Fruit fly (Drosophila melanogaster) whole organism, prepupa: ENCODE results near the gene RhoGAP68F.
A peak's percentile ranks its signal among the peaks of the same experiment; 100 is the strongest.

ENCODE experiments used
- Blimp-1 ChIP-seq: fragments of 200-800 bp; sonication (Bioruptor generic); optimal IDR thresholded peaks from 3 replicates; lab custom pipeline; 2017; ENCODE audit warnings: missing biosample characterization, missing genetic modification characterization, mild to moderate bottlenecking, moderate library complexity, missing genetic modification reagents
- CG10669 ChIP-seq: fragments of 200-800 bp; sonication (Bioruptor generic); optimal IDR thresholded peaks from 3 replicates; lab custom pipeline; 2018; ENCODE audit warnings: missing biosample characterization, mild to moderate bottlenecking, missing genetic modification characterization, moderate library complexity
- CG11294 ChIP-seq: fragments of 200-800 bp; sonication (Bioruptor generic); IDR thresholded peaks from 2 replicates; pipeline ENCODE4 v1.3.6; 2022; ENCODE audit warnings: missing biosample characterization, missing genetic modification characterization
- CG11762 ChIP-seq: fragments of 200-800 bp; sonication (Bioruptor generic); optimal IDR thresholded peaks from 3 replicates; lab custom pipeline; 2016; ENCODE audit warnings: missing biosample characterization, missing genetic modification characterization; ENCODE audit not compliant: insufficient read depth
- CG11902 ChIP-seq: fragments of 200-800 bp; sonication (Bioruptor generic); optimal IDR thresholded peaks from 3 replicates; lab custom pipeline; 2016; ENCODE audit warnings: missing biosample characterization, missing genetic modification characterization
- CG16779 ChIP-seq: fragments of 200-800 bp; sonication (Bioruptor generic); optimal IDR thresholded peaks from 3 replicates; lab custom pipeline; 2017; ENCODE audit warnings: missing biosample characterization, mild to moderate bottlenecking, missing genetic modification characterization
- CG3032 ChIP-seq: fragments of 200-800 bp; optimal IDR thresholded peaks from 2 replicates; lab custom pipeline; 2019; ENCODE audit warnings: missing biosample characterization, mild to moderate bottlenecking, missing genetic modification characterization, moderate library complexity
- CG31627 ChIP-seq: fragments of 200-800 bp; sonication (Bioruptor generic); optimal IDR thresholded peaks from 3 replicates; lab custom pipeline; 2016; ENCODE audit warnings: missing biosample characterization, missing genetic modification characterization
- CG32006 ChIP-seq: fragments of 200-800 bp; sonication (Bioruptor generic); optimal IDR thresholded peaks from 3 replicates; lab custom pipeline; 2017; ENCODE audit warnings: missing biosample characterization, mild to moderate bottlenecking, missing genetic modification characterization
- CG34406 ChIP-seq: fragments of 200-800 bp; sonication (Bioruptor generic); optimal IDR thresholded peaks from 3 replicates; lab custom pipeline; 2016; ENCODE audit warnings: missing biosample characterization, missing genetic modification characterization
- CG3919 ChIP-seq: fragments of 200-800 bp; sonication (Bioruptor generic); optimal IDR thresholded peaks from 3 replicates; lab custom pipeline; 2016; ENCODE audit warnings: missing biosample characterization, missing genetic modification characterization
- CG4318 ChIP-seq: fragments of 200-800 bp; sonication (Bioruptor generic); optimal IDR thresholded peaks from 3 replicates; lab custom pipeline; 2017; ENCODE audit warnings: missing biosample characterization, mild to moderate bottlenecking, missing genetic modification characterization
- CG6163 ChIP-seq: fragments of 200-800 bp; sonication (Bioruptor generic); IDR thresholded peaks from 3 replicates; pipeline ENCODE4 v1.3.6; 2022; ENCODE audit warnings: missing biosample characterization, missing genetic modification characterization
- CG6276 ChIP-seq: fragments of 200-800 bp; sonication (Bioruptor generic); optimal IDR thresholded peaks from 2 replicates; lab custom pipeline; 2017; ENCODE audit warnings: missing biosample characterization, mild to moderate bottlenecking, missing genetic modification characterization
- CG6792 ChIP-seq: fragments of 200-800 bp; sonication (Bioruptor generic); optimal IDR thresholded peaks from 3 replicates; lab custom pipeline; 2016; ENCODE audit warnings: missing biosample characterization, missing genetic modification characterization
- CG6808 ChIP-seq: fragments of 200-800 bp; sonication (Bioruptor generic); optimal IDR thresholded peaks from 3 replicates; lab custom pipeline; 2017; ENCODE audit warnings: missing biosample characterization, missing genetic modification characterization, mild to moderate bottlenecking, moderate library complexity, missing genetic modification reagents
- CG6854 ChIP-seq: fragments of 200-800 bp; sonication (Bioruptor generic); optimal IDR thresholded peaks from 2 replicates; lab custom pipeline; 2017; ENCODE audit warnings: missing biosample characterization, mild to moderate bottlenecking, missing genetic modification characterization
- CG8119 ChIP-seq: fragments of 200-800 bp; sonication (Bioruptor generic); IDR thresholded peaks from 3 replicates; pipeline ENCODE4 v1.3.6; 2022; ENCODE audit warnings: missing biosample characterization, missing genetic modification characterization
- CG8632 ChIP-seq: fragments of 200-800 bp; sonication (Bioruptor generic); optimal IDR thresholded peaks from 3 replicates; lab custom pipeline; 2016; ENCODE audit warnings: missing biosample characterization, missing genetic modification characterization
- Eip75B ChIP-seq: fragments of 200-800 bp; sonication (Bioruptor generic); optimal IDR thresholded peaks from 3 replicates; lab custom pipeline; 2016; ENCODE audit warnings: missing biosample characterization, missing genetic modification characterization
- Eip78C ChIP-seq: fragments of 200-800 bp; sonication (Bioruptor generic); peaks from one replicate; lab custom pipeline; 2016; ENCODE audit warnings: missing biosample characterization, missing genetic modification characterization
- Eip93F ChIP-seq: fragments of 200-800 bp; sonication (Bioruptor generic); optimal IDR thresholded peaks from 2 replicates; lab custom pipeline; 2016; ENCODE audit warnings: missing biosample characterization, mild to moderate bottlenecking, missing genetic modification characterization
- Ets96B ChIP-seq: fragments of 200-800 bp; optimal IDR thresholded peaks from 2 replicates; lab custom pipeline; 2019; ENCODE audit warnings: missing biosample characterization, mild to moderate bottlenecking, missing genetic modification characterization, moderate library complexity
- Hr4 ChIP-seq: fragments of 200-800 bp; sonication (Bioruptor generic); optimal IDR thresholded peaks from 3 replicates; lab custom pipeline; 2016; ENCODE audit warnings: missing biosample characterization, missing genetic modification characterization
- Lpt ChIP-seq: fragments of 200-800 bp; sonication (Bioruptor generic); optimal IDR thresholded peaks from 3 replicates; lab custom pipeline; 2016; ENCODE audit warnings: missing biosample characterization, missing genetic modification characterization
- Met ChIP-seq: fragments of 200-800 bp; sonication (Bioruptor generic); optimal IDR thresholded peaks from 3 replicates; lab custom pipeline; 2016; ENCODE audit warnings: missing biosample characterization, missing genetic modification characterization
- Smox ChIP-seq: fragments of 200-800 bp; sonication (Bioruptor generic); optimal IDR thresholded peaks from 3 replicates; lab custom pipeline; 2016; ENCODE audit warnings: missing biosample characterization, missing genetic modification characterization
- Sox102F ChIP-seq: fragments of 200-800 bp; sonication (Bioruptor generic); optimal IDR thresholded peaks from 2 replicates; lab custom pipeline; 2016; ENCODE audit warnings: missing biosample characterization, mild to moderate bottlenecking, missing genetic modification characterization
- Sox14 ChIP-seq: fragments of 200-800 bp; sonication (Bioruptor generic); optimal IDR thresholded peaks from 3 replicates; lab custom pipeline; 2016; ENCODE audit warnings: missing biosample characterization, missing genetic modification characterization
- Sox15 ChIP-seq: fragments of 200-800 bp; sonication (Bioruptor generic); optimal IDR thresholded peaks from 3 replicates; lab custom pipeline; 2016; ENCODE audit warnings: missing biosample characterization, missing genetic modification characterization
- achi ChIP-seq: fragments of 200-800 bp; sonication (Bioruptor generic); optimal IDR thresholded peaks from 3 replicates; lab custom pipeline; 2016; ENCODE audit warnings: missing biosample characterization, missing genetic modification characterization
- acj6 ChIP-seq: fragments of 200-800 bp; sonication (Bioruptor generic); optimal IDR thresholded peaks from 3 replicates; lab custom pipeline; 2016; ENCODE audit warnings: missing biosample characterization, missing genetic modification characterization
- cyc ChIP-seq: fragments of 200-800 bp; sonication (Bioruptor generic); optimal IDR thresholded peaks from 3 replicates; lab custom pipeline; 2016; ENCODE audit warnings: missing biosample characterization, missing genetic modification characterization
- dac ChIP-seq: fragments of 200-800 bp; sonication (Bioruptor generic); optimal IDR thresholded peaks from 2 replicates; lab custom pipeline; 2017; ENCODE audit warnings: missing biosample characterization, mild to moderate bottlenecking, missing genetic modification characterization
- dsx ChIP-seq: fragments of 200-800 bp; optimal IDR thresholded peaks from 3 replicates; lab custom pipeline; 2019; ENCODE audit warnings: missing biosample characterization, mild to moderate bottlenecking, missing genetic modification characterization, moderate library complexity; ENCODE audit not compliant: poor library complexity, severe bottlenecking
- eg ChIP-seq: fragments of 200-800 bp; sonication (Bioruptor generic); IDR thresholded peaks from 3 replicates; pipeline ENCODE4 v1.3.6; 2022; ENCODE audit warnings: missing biosample characterization, missing genetic modification characterization
- esn ChIP-seq: fragments of 200-800 bp; sonication (Bioruptor generic); optimal IDR thresholded peaks from 2 replicates; lab custom pipeline; 2016; ENCODE audit warnings: missing biosample characterization, mild to moderate bottlenecking, missing genetic modification characterization, moderate library complexity
- fd59A ChIP-seq: fragments of 200-800 bp; sonication (Bioruptor generic); optimal IDR thresholded peaks from 2 replicates; lab custom pipeline; 2017; ENCODE audit warnings: missing biosample characterization, mild to moderate bottlenecking, missing genetic modification characterization, missing genetic modification reagents
- fd85E ChIP-seq: fragments of 200-800 bp; sonication (Bioruptor generic); optimal IDR thresholded peaks from 3 replicates; lab custom pipeline; 2016; ENCODE audit warnings: missing biosample characterization, missing genetic modification characterization
- fkh ChIP-seq: fragments of 200-800 bp; sonication (Bioruptor generic); optimal IDR thresholded peaks from 3 replicates; lab custom pipeline; 2017; ENCODE audit warnings: missing biosample characterization, mild to moderate bottlenecking, missing genetic modification characterization, moderate library complexity
- net ChIP-seq: fragments of 200-800 bp; sonication (Bioruptor generic); optimal IDR thresholded peaks from 3 replicates; lab custom pipeline; 2016; ENCODE audit warnings: missing biosample characterization, missing genetic modification characterization
- pdm3 ChIP-seq: fragments of 200-800 bp; sonication (Bioruptor generic); optimal IDR thresholded peaks from 3 replicates; lab custom pipeline; 2016; ENCODE audit warnings: missing biosample characterization, missing genetic modification characterization
- salr ChIP-seq, 2 experiments: fragments of 200-800 bp; sonication (Bioruptor generic); optimal IDR thresholded peaks; 3 replicates each; lab custom pipeline; 2016 to 2018; ENCODE audit warnings: missing biosample characterization in 2 of 2, missing genetic modification characterization in 2 of 2, mild to moderate bottlenecking in 1 of 2
- spab ChIP-seq: fragments of 200-800 bp; sonication (Bioruptor generic); optimal IDR thresholded peaks from 2 replicates; lab custom pipeline; 2017; ENCODE audit warnings: missing biosample characterization, mild to moderate bottlenecking, missing genetic modification characterization, missing genetic modification reagents
- ss ChIP-seq, 2 experiments: fragments of 200-800 bp; sonication (Bioruptor generic); optimal IDR thresholded peaks; 2 replicates in 1 of 2; 3 replicates in 1 of 2; lab custom pipeline; 2017 to 2018; ENCODE audit warnings: mild to moderate bottlenecking in 2 of 2, missing biosample characterization in 2 of 2, missing genetic modification characterization in 2 of 2, moderate library complexity in 1 of 2
- svp ChIP-seq: fragments of 200-800 bp; sonication (Bioruptor generic); peaks from one replicate; lab custom pipeline; 2016; ENCODE audit warnings: missing biosample characterization, missing genetic modification characterization
- topi ChIP-seq: fragments of 200-800 bp; sonication (Bioruptor generic); optimal IDR thresholded peaks from 3 replicates; lab custom pipeline; 2016; ENCODE audit warnings: missing biosample characterization, missing genetic modification characterization

RhoGAP68F gene

dm6 chr3L:12099329-12100031 lies 39.2 kb upstream of the RhoGAP68F start (continued):
- TF ChIP-seq CG6808 (GFP tag; lab: Kevin White, UChicago) (peak; percentile 61), Lpt (GFP tag; lab: Kevin White, UChicago) (no peak), CG16779 (tag; lab: Kevin White, UChicago) (no peak), Ets96B (tag; lab: Kevin White, UChicago) (peak; percentile 78), Hr4 (GFP tag; lab: Kevin White, UChicago) (no peak), dsx (peak; percentile 59), pdm3 (GFP tag; lab: Kevin White, UChicago) (no peak), CG10669 (peak; percentile 43)

DNA sequence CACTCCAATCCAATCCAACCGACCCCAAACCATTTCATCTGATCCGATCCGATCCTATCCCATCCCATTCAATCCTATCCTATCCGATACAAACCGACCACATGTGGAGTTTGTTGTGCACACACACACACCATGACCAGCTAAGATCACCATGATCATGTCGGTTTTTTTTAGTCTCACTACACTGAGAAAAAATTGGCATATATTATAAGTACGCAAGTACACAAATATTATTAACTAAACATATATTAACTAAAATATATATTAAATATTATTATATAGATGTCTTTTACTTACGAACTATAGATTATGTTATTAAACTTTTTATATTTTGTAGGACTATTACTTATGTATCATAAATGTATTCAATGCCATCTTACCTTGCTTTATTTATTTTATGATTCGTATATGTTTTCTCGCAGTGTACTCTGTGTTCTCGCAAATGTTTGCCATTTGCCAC lies 36.7 kb upstream of the RhoGAP68F start:
- TF ChIP-seq CG11902 (GFP tag; lab: Kevin White, UChicago): no peak
- peak; percentile 55 for TF ChIP-seq CG3919 (GFP tag; lab: Kevin White, UChicago)
- TF ChIP-seq Blimp-1 (GFP tag; lab: Kevin White, UChicago): no peak
- peak; percentile 64 for TF ChIP-seq CG34406 (GFP tag; lab: Kevin White, UChicago)
- TF ChIP-seq Met (GFP tag; lab: Kevin White, UChicago): peak; percentile 15
- TF ChIP-seq Lpt (GFP tag; lab: Kevin White, UChicago): peak; percentile 55
- peak; percentile 59 for TF ChIP-seq acj6 (GFP tag; lab: Kevin White, UChicago)
- TF ChIP-seq CG10669: peak; percentile 55
- peak; percentile 50 to 52 for TF ChIP-seq ss (GFP tag; optimal IDR thresholded peaks at IDR 0.05; lab: Kevin White, UChicago)
- peak; percentile 17 for TF ChIP-seq pdm3 (GFP tag; lab: Kevin White, UChicago)
- TF ChIP-seq salr (GFP tag; optimal IDR thresholded peaks at IDR 0.05; lab: Kevin White, UChicago): peak in 1 of 2 experiments; percentile 72
- peak; percentile 49 for TF ChIP-seq svp (GFP tag; lab: Kevin White, UChicago)
- peak; percentile 20; the same call in 1 of the 3 replicates for TF ChIP-seq CG6163
- TF ChIP-seq CG8119 (GFP tag; lab: Robert Waterston, UW): peak; percentile 82
- peak; percentile 47 for TF ChIP-seq fd59A (GFP tag; lab: Kevin White, UChicago)
- TF ChIP-seq net (GFP tag; lab: Kevin White, UChicago): peak; percentile 61
- TF ChIP-seq fkh (GFP tag; lab: Kevin White, UChicago): no peak
- TF ChIP-seq CG32006: peak; percentile 87
- TF ChIP-seq CG11762 (GFP tag; lab: Kevin White, UChicago): peak; percentile 46
- TF ChIP-seq esn (GFP tag; lab: Kevin White, UChicago): peak; percentile 40
- TF ChIP-seq CG6792 (GFP tag; lab: Kevin White, UChicago): peak; percentile 45
- TF ChIP-seq Sox15 (GFP tag; lab: Kevin White, UChicago): peak; percentile 14
- TF ChIP-seq CG6808 (GFP tag; lab: Kevin White, UChicago): peak; percentile 60
- peak; percentile 10 for TF ChIP-seq Smox
- TF ChIP-seq cyc: no peak
- peak; percentile 59 for TF ChIP-seq spab (GFP tag; lab: Kevin White, UChicago)
- TF ChIP-seq CG4318 (GFP tag; lab: Kevin White, UChicago): peak; percentile 67
- peak; percentile 14 for TF ChIP-seq topi (GFP tag; lab: Kevin White, UChicago)
- TF ChIP-seq CG31627: no peak
- TF ChIP-seq Eip78C (GFP tag; lab: Kevin White, UChicago): peak; percentile 83
- TF ChIP-seq CG6854 (GFP tag; lab: Kevin White, UChicago): no peak
- TF ChIP-seq Eip75B: peak; percentile 5
- TF ChIP-seq CG16779 (tag; lab: Kevin White, UChicago): no peak
- TF ChIP-seq Sox102F (GFP tag; lab: Kevin White, UChicago): no peak
- peak; percentile 63 for TF ChIP-seq CG6276 (GFP tag; lab: Kevin White, UChicago)
- peak; percentile 44; the same call in 1 of the 3 replicates for TF ChIP-seq eg (GFP tag; lab: Robert Waterston, UW)
- peak; percentile 73 for TF ChIP-seq achi (GFP tag; lab: Kevin White, UChicago)
- peak; percentile 80 for TF ChIP-seq CG3032 (tag; lab: Kevin White, UChicago)
- no peak for TF ChIP-seq Sox14 (GFP tag; lab: Kevin White, UChicago)
- TF ChIP-seq CG8632 (GFP tag; lab: Kevin White, UChicago): peak; percentile 67
- TF ChIP-seq fd85E (GFP tag; lab: Kevin White, UChicago): no peak
- TF ChIP-seq dac: peak; percentile 20
- TF ChIP-seq Hr4 (GFP tag; lab: Kevin White, UChicago): peak; percentile 16
- TF ChIP-seq Eip93F (GFP tag; lab: Kevin White, UChicago): no peak
- no peak for TF ChIP-seq CG11294
